Worm (Caenorhabditis elegans): ENCODE results near the gene col-140.

Gene col-140

ce11 chrV:5845669-5846189 lies 9.1 kb upstream of the col-140 start, which contains the start of gene F26F12.3:
TSS of gene F26F12.3 (minus strand) at chrV:5845719.
- no peak for TF ChIP-seq hrde-1 (tag; optimal IDR thresholded peaks at IDR 0.05; ENCODE audit: borderline replicate concordance)
- no peak for TF ChIP-seq rec-8 (tag; optimal IDR thresholded peaks at IDR 0.05)
- no peak for TF ChIP-seq fkh-3 (tag; optimal IDR thresholded peaks at IDR 0.05)
- no peak for TF ChIP-seq ama-1 (optimal IDR thresholded peaks at IDR 0.05)
- TF ChIP-seq ama-1 (GFP tag; optimal IDR thresholded peaks at IDR 0.05) = no peak
- no peak for TF ChIP-seq nfya-1 (tag; optimal IDR thresholded peaks at IDR 0.05; ENCODE audit: borderline replicate concordance, insufficient read depth)
- TF ChIP-seq die-1 (tag; optimal IDR thresholded peaks at IDR 0.05) = peak; percentile 47
- peak; percentile 81 for TF ChIP-seq dox-1 (GFP tag; IDR thresholded peaks at IDR 0.05)
- TF ChIP-seq cebp-1 (GFP tag; IDR thresholded peaks at IDR 0.05) = no peak
- peak; percentile 84 for TF ChIP-seq cebp-1 (tag; optimal IDR thresholded peaks at IDR 0.05)
- peak; percentile 4 for TF ChIP-seq repo-1 (tag; optimal IDR thresholded peaks at IDR 0.05)
- TF ChIP-seq nhr-80 (tag; optimal IDR thresholded peaks at IDR 0.05) = peak; percentile 99
- TF ChIP-seq attf-5 (GFP tag; optimal IDR thresholded peaks at IDR 0.05) = peak; percentile 66
- TF ChIP-seq ztf-3 (GFP tag; optimal IDR thresholded peaks at IDR 0.05) = no peak
- TF ChIP-seq C17E4.6 (GFP tag; IDR thresholded peaks at IDR 0.05) = no peak
- peak; percentile 74 for TF ChIP-seq K12H6.12 (tag; optimal IDR thresholded peaks at IDR 0.05)
- TF ChIP-seq lin-40 (tag; optimal IDR thresholded peaks at IDR 0.05) = peak; percentile 64
- no peak for TF ChIP-seq F52B5.7 (tag; optimal IDR thresholded peaks at IDR 0.05)
- TF ChIP-seq ztf-28 (GFP tag; IDR thresholded peaks at IDR 0.05) = no peak
- no peak for TF ChIP-seq unc-62 (GFP tag; optimal IDR thresholded peaks at IDR 0.05)
- no peak for TF ChIP-seq lin-26 (GFP tag; IDR thresholded peaks at IDR 0.05)
- TF ChIP-seq lin-35 (GFP tag; optimal IDR thresholded peaks at IDR 0.05) = no peak
- peak; percentile 32 for TF ChIP-seq somi-1 (GFP tag; optimal IDR thresholded peaks at IDR 0.05)
- no peak for TF ChIP-seq C06A6.2 (GFP tag; conservative IDR thresholded peaks at IDR 0.05)
- TF ChIP-seq B0261.1 (tag; optimal IDR thresholded peaks at IDR 0.05) = no peak
- TF ChIP-seq ceh-79 (tag; optimal IDR thresholded peaks at IDR 0.05) = no peak
- TF ChIP-seq F23B12.7 (tag; optimal IDR thresholded peaks at IDR 0.05; ENCODE audit: insufficient read depth) = no peak
- TF ChIP-seq snpc-3.4 (tag; optimal IDR thresholded peaks at IDR 0.05) = no peak
- TF ChIP-seq chd-7 (tag; optimal IDR thresholded peaks at IDR 0.05) = peak; percentile 75
- no peak for TF ChIP-seq mel-28 (tag; optimal IDR thresholded peaks at IDR 0.05; ENCODE audit: borderline replicate concordance)
- no peak for TF ChIP-seq T26A5.8 (tag; optimal IDR thresholded peaks at IDR 0.05)
- TF ChIP-seq egl-18 (GFP tag; IDR thresholded peaks at IDR 0.05) = no peak
- no peak for TF ChIP-seq Y95B8A.8 (GFP tag; IDR thresholded peaks at IDR 0.05)
- TF ChIP-seq F55B11.4 (tag; optimal IDR thresholded peaks at IDR 0.05; ENCODE audit: borderline replicate concordance, insufficient read depth) = no peak
- TF ChIP-seq hlh-12 (tag; optimal IDR thresholded peaks at IDR 0.05) = no peak
- no peak for TF ChIP-seq rcor-1 (GFP tag; IDR thresholded peaks at IDR 0.05)
- peak; percentile 38; the same call in 1 of the 2 replicates for TF ChIP-seq hmg-1.2 (GFP tag; IDR thresholded peaks at IDR 0.05)
- peak; percentile 38; the same call in 1 of the 2 replicates for TF ChIP-seq lir-1 (GFP tag; conservative IDR thresholded peaks at IDR 0.05)
- no peak for TF ChIP-seq mxl-1 (tag; optimal IDR thresholded peaks at IDR 0.05)
- TF ChIP-seq F37B4.10 (GFP tag; IDR thresholded peaks at IDR 0.05) = no peak
- no peak for TF ChIP-seq hlh-26 (GFP tag; conservative IDR thresholded peaks at IDR 0.05)
- TF ChIP-seq nfya-2 (GFP tag; IDR thresholded peaks at IDR 0.05) = no peak
- TF ChIP-seq ceh-27 (GFP tag; optimal IDR thresholded peaks at IDR 0.05) = peak; percentile 46
- TF ChIP-seq ztf-6 (GFP tag; IDR thresholded peaks at IDR 0.05) = no peak
- TF ChIP-seq ceh-91 (GFP tag; IDR thresholded peaks at IDR 0.05) = no peak
- no peak for TF ChIP-seq nhr-179 (tag; optimal IDR thresholded peaks at IDR 0.05)
- no peak for TF ChIP-seq ccch-3 (GFP tag; optimal IDR thresholded peaks at IDR 0.05)
- TF ChIP-seq Y56A3A.18 (GFP tag; IDR thresholded peaks at IDR 0.05) = peak; percentile 66; the same call in 1 of the 2 replicates
- peak; percentile 26 for TF ChIP-seq lin-54 (GFP tag; optimal IDR thresholded peaks at IDR 0.05)

All from whole organism, young adult.